Worm (Caenorhabditis elegans) whole organism, L1 larva: ENCODE data around the gene plk-1.

ENCODE experiments used
- Y116A8C.19 ChIP-seq: sonication (generic microtip); optimal IDR thresholded peaks from 2 replicates; lab custom pipeline; 2016; ENCODE audit warnings: missing compliant biosample characterization, missing genetic modification characterization, borderline replicate concordance
- aly-2 ChIP-seq: fragments of 150-350 bp; optimal IDR thresholded peaks from 2 replicates; lab custom pipeline; 2014; ENCODE audit warnings: missing biosample characterization, missing genetic modification characterization
- ceh-88 ChIP-seq: fragments of 200-800 bp; sonication (Bioruptor generic); IDR thresholded peaks from 2 replicates; pipeline ENCODE4 v1.3.6; 2022; ENCODE audit warnings: missing genetic modification characterization, missing compliant biosample characterization
- ceh-90 ChIP-seq: sonication (generic microtip); optimal IDR thresholded peaks from 2 replicates; lab custom pipeline; 2016; ENCODE audit warnings: missing genetic modification characterization, missing compliant biosample characterization
- ces-1 ChIP-seq: fragments of 150-350 bp; optimal IDR thresholded peaks from 2 replicates; lab custom pipeline; 2014; ENCODE audit warnings: missing biosample characterization, missing genetic modification reagents, missing genetic modification characterization
- dpl-1 ChIP-seq, 3 experiments: fragments of 150-350 bp in 2 of 3; sonication (generic microtip) in 1 of 3; optimal IDR thresholded peaks; 2 replicates each; lab custom pipeline; 2014 to 2017; ENCODE audit warnings: missing biosample characterization in 3 of 3, missing genetic modification characterization in 3 of 3, missing genetic modification reagents in 3 of 3
- efl-1 ChIP-seq, 4 experiments: fragments of 150-350 bp; optimal IDR thresholded peaks in 3 of 4; peaks in 1 of 4; 1 replicate in 1 of 4; 2 replicates in 3 of 4; lab custom pipeline; 2014; ENCODE audit warnings: missing biosample characterization in 2 of 4, missing genetic modification characterization in 2 of 4, missing genetic modification reagents in 2 of 4
- ets-5 ChIP-seq: fragments of 200-800 bp; sonication (Bioruptor generic); IDR thresholded peaks from 2 replicates; pipeline ENCODE4 v1.3.6; 2022; ENCODE audit warnings: missing genetic modification characterization, missing compliant biosample characterization
- fkh-4 ChIP-seq: sonication (generic microtip); optimal IDR thresholded peaks from 2 replicates; lab custom pipeline; 2016; ENCODE audit warnings: missing compliant biosample characterization, missing genetic modification characterization, borderline replicate concordance
- fkh-8 ChIP-seq: sonication (generic microtip); optimal IDR thresholded peaks from 2 replicates; lab custom pipeline; 2016; ENCODE audit warnings: mild to moderate bottlenecking, missing genetic modification characterization, missing compliant biosample characterization
- fos-1 ChIP-seq: fragments of 150-350 bp; optimal IDR thresholded peaks from 2 replicates; lab custom pipeline; 2014; ENCODE audit warnings: missing biosample characterization, missing genetic modification characterization
- grh-1 ChIP-seq: fragments of 200-800 bp; sonication (Bioruptor generic); IDR thresholded peaks from 2 replicates; pipeline ENCODE4 v1.3.6; 2022; ENCODE audit warnings: missing genetic modification reagents, missing genetic modification characterization, missing compliant biosample characterization
- irx-1 ChIP-seq: sonication (generic microtip); optimal IDR thresholded peaks from 2 replicates; lab custom pipeline; 2016; ENCODE audit warnings: missing genetic modification characterization, missing compliant biosample characterization
- isw-1 ChIP-seq: fragments of 200-800 bp; sonication (Bioruptor generic); IDR thresholded peaks from 2 replicates; pipeline ENCODE4 v1.3.6; 2022; ENCODE audit warnings: missing genetic modification characterization, missing compliant biosample characterization
- lin-13 ChIP-seq: fragments of 150-350 bp; optimal IDR thresholded peaks from 2 replicates; lab custom pipeline; 2014; ENCODE audit warnings: missing biosample characterization, missing genetic modification reagents, missing genetic modification characterization
- lin-14 ChIP-seq: fragments of 200-800 bp; sonication (Bioruptor generic); optimal IDR thresholded peaks from 2 replicates; lab custom pipeline; 2018; ENCODE audit warnings: mild to moderate bottlenecking, missing genetic modification characterization, moderate library complexity, missing compliant biosample characterization
- lin-15B ChIP-seq: fragments of 150-350 bp; sonication (generic microtip); optimal IDR thresholded peaks from 3 replicates; lab custom pipeline; 2014; ENCODE audit warnings: missing biosample characterization, missing genetic modification characterization
- lin-39 ChIP-seq: fragments of 150-350 bp; optimal IDR thresholded peaks from 2 replicates; lab custom pipeline; 2014; ENCODE audit warnings: missing biosample characterization, missing genetic modification reagents, missing genetic modification characterization
- lir-3 ChIP-seq: sonication (generic microtip); optimal IDR thresholded peaks from 2 replicates; lab custom pipeline; 2016; ENCODE audit warnings: mild to moderate bottlenecking, missing genetic modification characterization, moderate library complexity, missing compliant biosample characterization; ENCODE audit not compliant: poor library complexity
- lsy-2 ChIP-seq, 2 experiments: fragments of 150-350 bp; optimal IDR thresholded peaks; 2 replicates each; lab custom pipeline; 2014; ENCODE audit warnings: missing biosample characterization in 2 of 2, missing genetic modification characterization in 2 of 2
- mab-9 ChIP-seq: fragments of 200-800 bp; sonication (Bioruptor generic); IDR thresholded peaks from 2 replicates; pipeline ENCODE4 v1.3.6; 2022; ENCODE audit warnings: missing genetic modification reagents, missing genetic modification characterization, missing compliant biosample characterization
- mdl-1 ChIP-seq, 2 experiments: fragments of 150-350 bp; optimal IDR thresholded peaks; 2 replicates each; lab custom pipeline; 2014 to 2017; ENCODE audit warnings: missing biosample characterization in 2 of 2, missing genetic modification characterization in 2 of 2, inconsistent platforms in 1 of 2
- mep-1 ChIP-seq: fragments of 150-350 bp; optimal IDR thresholded peaks from 2 replicates; lab custom pipeline; 2014; ENCODE audit warnings: missing biosample characterization, missing genetic modification characterization
- nhr-76 ChIP-seq: sonication (generic microtip); optimal IDR thresholded peaks from 2 replicates; lab custom pipeline; 2017; ENCODE audit warnings: missing biosample characterization, missing genetic modification characterization
- nhr-85 ChIP-seq: sonication (generic microtip); peaks from one replicate; lab custom pipeline; 2016; ENCODE audit warnings: missing genetic modification characterization, inconsistent platforms, missing compliant biosample characterization
- pax-3 ChIP-seq: fragments of 200-800 bp; sonication (Bioruptor generic); optimal IDR thresholded peaks from 2 replicates; lab custom pipeline; 2018; ENCODE audit warnings: mild to moderate bottlenecking, missing genetic modification characterization, moderate library complexity, missing compliant biosample characterization
- rnt-1 ChIP-seq: sonication (generic microtip); optimal IDR thresholded peaks from 2 replicates; lab custom pipeline; 2016; ENCODE audit warnings: mild to moderate bottlenecking, missing genetic modification characterization, moderate library complexity, missing compliant biosample characterization
- skn-1 ChIP-seq: fragments of 150-350 bp; optimal IDR thresholded peaks from 2 replicates; lab custom pipeline; 2014; ENCODE audit warnings: missing biosample characterization, missing genetic modification characterization
- snpc-4 ChIP-seq: fragments of 150-350 bp; optimal IDR thresholded peaks from 2 replicates; lab custom pipeline; 2014; ENCODE audit warnings: missing biosample characterization, missing genetic modification characterization
- snu-23 ChIP-seq: sonication (generic microtip); optimal IDR thresholded peaks from 2 replicates; lab custom pipeline; 2016; ENCODE audit warnings: missing genetic modification characterization, missing compliant biosample characterization
- sox-4 ChIP-seq: sonication (generic microtip); optimal IDR thresholded peaks from 2 replicates; lab custom pipeline; 2016; ENCODE audit warnings: missing genetic modification characterization, missing compliant biosample characterization
- sptf-1 ChIP-seq: fragments of 150-350 bp; optimal IDR thresholded peaks from 2 replicates; lab custom pipeline; 2014; ENCODE audit warnings: missing biosample characterization, missing genetic modification characterization
- tlp-1 ChIP-seq: fragments of 150-350 bp; optimal IDR thresholded peaks from 2 replicates; lab custom pipeline; 2014; ENCODE audit warnings: missing biosample characterization, missing genetic modification characterization
- unc-98 ChIP-seq: fragments of 200-800 bp; sonication (Bioruptor generic); IDR thresholded peaks from 2 replicates; pipeline ENCODE4 v1.3.6; 2022; ENCODE audit warnings: missing genetic modification characterization, missing compliant biosample characterization
- xbp-1 ChIP-seq: sonication (generic microtip); optimal IDR thresholded peaks from 2 replicates; lab custom pipeline; 2016; ENCODE audit warnings: missing genetic modification characterization, missing compliant biosample characterization
- zip-4 ChIP-seq: fragments of 200-800 bp; sonication (Bioruptor generic); optimal IDR thresholded peaks from 2 replicates; lab custom pipeline; 2018; ENCODE audit warnings: mild to moderate bottlenecking, missing genetic modification characterization, moderate library complexity, missing compliant biosample characterization
- ztf-11 ChIP-seq, 2 experiments: sonication (generic microtip); optimal IDR thresholded peaks; 2 replicates each; lab custom pipeline; 2016 to 2017; ENCODE audit warnings: missing genetic modification characterization in 2 of 2, missing biosample characterization in 1 of 2, missing compliant biosample characterization in 1 of 2

plk-1 gene

DNA sequence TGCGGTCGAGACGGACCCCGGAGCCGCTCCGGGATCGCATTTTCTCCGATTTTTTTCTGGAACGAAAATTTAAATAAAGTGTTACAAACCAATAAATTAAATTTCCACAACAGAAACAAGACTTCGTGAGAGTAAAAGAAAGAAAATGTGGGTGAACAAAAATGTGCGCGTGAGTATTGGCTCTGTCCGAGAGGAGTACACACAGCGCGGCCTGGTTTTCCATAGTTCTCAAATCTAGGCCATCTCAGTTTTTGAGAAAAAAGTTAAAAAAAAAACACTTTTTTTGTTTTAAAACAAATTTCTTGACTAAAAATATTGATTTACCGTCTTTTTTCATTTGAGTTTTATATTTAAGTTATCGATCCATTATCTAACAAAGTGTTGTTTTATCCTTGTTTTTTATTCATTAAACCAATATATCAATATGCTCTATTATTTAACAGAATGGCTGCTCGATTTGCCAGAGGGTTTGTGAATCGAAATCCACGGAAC is 43.5 kb downstream of the plk-1 start, which contains the start of the genes C14B9.8 and mrpl-18 (continued):
- TF ChIP-seq dpl-1 (GFP tag; optimal IDR thresholded peaks at IDR 0.05; lab: Kevin White, UChicago) (peak; percentile 54 to 71 (median 69)), ceh-90 (tag; lab: Kevin White, UChicago) (peak; percentile 93), mep-1 (tag; lab: Kevin White, UChicago) (peak; percentile 73), ztf-11 (tag; optimal IDR thresholded peaks at IDR 0.05; lab: Kevin White, UChicago) (peak in 1 of 2 experiments; percentile 89), unc-98 (peak; percentile 61), efl-1 (optimal IDR thresholded peaks at IDR 0.05; lab: Kevin White, UChicago) (peak; percentile 69 to 73), efl-1 (GFP tag; optimal IDR thresholded peaks at IDR 0.05 in 1 of 2; lab: Kevin White, UChicago) (peak; percentile 66 to 97), fkh-4 (tag; lab: Kevin White, UChicago) (peak; percentile 89), aly-2 (tag; lab: Kevin White, UChicago) (peak; percentile 22), lin-39 (tag; lab: Kevin White, UChicago) (peak; percentile 54), tlp-1 (tag; lab: Kevin White, UChicago) (no peak), rnt-1 (peak; percentile 99), lsy-2 (tag; optimal IDR thresholded peaks at IDR 0.05; lab: Kevin White, UChicago) (peak; percentile 78 to 82), lin-15B (tag; lab: Kevin White, UChicago) (peak; percentile 48), lin-13 (GFP tag; lab: Kevin White, UChicago) (peak; percentile 50), snu-23 (GFP tag; lab: Kevin White, UChicago) (peak; percentile 73), snpc-4 (peak; percentile 47), sox-4 (tag; lab: Kevin White, UChicago) (peak; percentile 78), zip-4 (peak; percentile 6), pax-3 (tag; lab: Kevin White, UChicago) (peak; percentile 70), ets-5 (GFP tag; lab: Robert Waterston, UW) (no peak), Y116A8C.19 (tag; lab: Kevin White, UChicago) (peak; percentile 63), ces-1 (GFP tag; lab: Kevin White, UChicago) (no peak), skn-1 (tag; lab: Kevin White, UChicago) (peak; percentile 13), mdl-1 (tag; optimal IDR thresholded peaks at IDR 0.05; lab: Kevin White, UChicago) (peak in 1 of 2 experiments; percentile 54), sptf-1 (tag; lab: Kevin White, UChicago) (no peak), ceh-88 (peak; percentile 18; the same call in 1 of the 2 replicates), mab-9 (peak; percentile 64; the same call in 1 of the 2 replicates), isw-1 (GFP tag; lab: Robert Waterston, UW) (peak; percentile 66), fkh-8 (tag; lab: Kevin White, UChicago) (peak; percentile 73), fos-1 (tag; lab: Kevin White, UChicago) (no peak), xbp-1 (tag; lab: Kevin White, UChicago) (peak; percentile 80), grh-1 (GFP tag; lab: Robert Waterston, UW) (peak; percentile 59), lir-3 (tag; lab: Kevin White, UChicago) (peak; percentile 95), nhr-85 (tag; lab: Kevin White, UChicago) (peak; percentile 87), irx-1 (peak; percentile 94)

DNA sequence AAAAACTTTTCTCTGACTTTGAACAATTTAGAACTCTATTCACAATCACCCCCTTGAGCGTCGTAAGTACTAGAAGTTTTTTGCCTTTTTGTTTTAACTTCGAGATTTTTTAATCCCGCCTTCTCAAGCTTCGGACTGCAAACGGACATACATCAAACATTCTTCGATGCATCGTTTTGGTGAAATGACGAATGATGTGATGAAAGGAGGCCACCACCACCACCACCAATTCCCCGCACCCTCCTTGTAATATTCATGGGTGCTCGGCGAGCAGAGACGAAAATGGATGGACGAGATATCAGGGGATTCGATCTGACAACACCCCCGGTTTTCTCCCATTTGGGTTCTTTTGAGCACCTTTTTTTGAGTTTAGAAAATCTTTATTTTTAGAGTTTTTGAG is 44.8 kb downstream of the plk-1 start:
- peak; percentile 86 for TF ChIP-seq mab-9
- TF ChIP-seq nhr-76 (tag; lab: Kevin White, UChicago): no peak

DNA sequence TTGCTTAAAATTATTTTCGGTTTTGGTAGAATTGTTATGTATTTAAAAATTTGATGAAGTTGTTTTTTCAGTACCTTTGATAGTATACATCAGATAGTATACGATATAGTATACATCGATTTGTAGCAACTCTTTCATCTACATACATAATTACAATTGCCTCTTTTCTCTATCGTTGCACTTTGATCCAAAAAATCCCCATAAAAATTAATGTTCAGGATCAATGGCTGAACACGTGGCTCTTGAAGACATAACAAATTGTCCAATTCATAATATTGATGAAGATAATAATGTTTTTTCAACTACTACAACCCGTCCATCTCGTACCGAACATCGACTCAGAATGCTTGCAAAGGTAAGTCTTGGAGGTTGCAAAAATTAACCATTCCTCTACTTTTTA is 47.6 kb downstream of the plk-1 start, which contains the start of gene D2007.2:
Gene D2007.2 (plus strand): TSS at position 213 of the 400 bp plus-strand sequence.
- TF ChIP-seq efl-1 (optimal IDR thresholded peaks at IDR 0.05; lab: Kevin White, UChicago) (no peak), efl-1 (GFP tag; optimal IDR thresholded peaks at IDR 0.05 in 1 of 2; lab: Kevin White, UChicago) (peak in 1 of 2 experiments; percentile 92), lin-14 (GFP tag; lab: Kevin White, UChicago) (no peak)
